Fruit fly (Drosophila melanogaster): ENCODE data around the gene borr.
A peak's percentile ranks its signal among the peaks of the same experiment; 100 is the strongest.

borr gene

DNA sequence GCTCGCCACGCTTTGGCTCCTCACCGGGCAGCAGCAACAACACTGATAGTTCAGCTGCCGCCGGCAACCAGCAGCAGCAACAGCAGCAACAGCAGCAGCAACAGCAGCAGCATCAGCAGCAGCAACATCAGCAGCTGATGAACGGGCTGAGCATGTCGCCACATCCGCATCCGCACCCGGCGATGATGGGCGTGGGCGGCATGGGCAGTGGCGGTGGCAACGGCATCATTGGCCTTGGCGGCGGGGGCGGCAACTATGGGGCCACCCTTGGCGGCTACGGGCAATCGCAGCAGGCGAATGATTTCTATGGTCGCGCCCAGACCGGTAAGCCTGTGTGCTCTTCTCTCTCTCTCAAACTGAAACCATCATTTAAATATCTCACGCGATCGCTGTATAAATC is 8.7 kb downstream of the borr start:
- no peak for TF ChIP-seq CG6276 (GFP tag; optimal IDR thresholded peaks at IDR 0.05)
- no peak for TF ChIP-seq svp (GFP tag)
- no peak for TF ChIP-seq CG1621 (tag; optimal IDR thresholded peaks at IDR 0.05)
- no peak for TF ChIP-seq Gug (GFP tag; IDR thresholded peaks at IDR 0.05)
- TF ChIP-seq CG9139 (GFP tag; optimal IDR thresholded peaks at IDR 0.05), result no peak
- TF ChIP-seq OdsH (GFP tag; optimal IDR thresholded peaks at IDR 0.05), result no peak
- TF ChIP-seq cyc (GFP tag; optimal IDR thresholded peaks at IDR 0.05), result no peak
- TF ChIP-seq Sox14 (GFP tag; optimal IDR thresholded peaks at IDR 0.05), result no peak
- TF ChIP-seq ss (GFP tag; optimal IDR thresholded peaks at IDR 0.05), result no peak

DNA sequence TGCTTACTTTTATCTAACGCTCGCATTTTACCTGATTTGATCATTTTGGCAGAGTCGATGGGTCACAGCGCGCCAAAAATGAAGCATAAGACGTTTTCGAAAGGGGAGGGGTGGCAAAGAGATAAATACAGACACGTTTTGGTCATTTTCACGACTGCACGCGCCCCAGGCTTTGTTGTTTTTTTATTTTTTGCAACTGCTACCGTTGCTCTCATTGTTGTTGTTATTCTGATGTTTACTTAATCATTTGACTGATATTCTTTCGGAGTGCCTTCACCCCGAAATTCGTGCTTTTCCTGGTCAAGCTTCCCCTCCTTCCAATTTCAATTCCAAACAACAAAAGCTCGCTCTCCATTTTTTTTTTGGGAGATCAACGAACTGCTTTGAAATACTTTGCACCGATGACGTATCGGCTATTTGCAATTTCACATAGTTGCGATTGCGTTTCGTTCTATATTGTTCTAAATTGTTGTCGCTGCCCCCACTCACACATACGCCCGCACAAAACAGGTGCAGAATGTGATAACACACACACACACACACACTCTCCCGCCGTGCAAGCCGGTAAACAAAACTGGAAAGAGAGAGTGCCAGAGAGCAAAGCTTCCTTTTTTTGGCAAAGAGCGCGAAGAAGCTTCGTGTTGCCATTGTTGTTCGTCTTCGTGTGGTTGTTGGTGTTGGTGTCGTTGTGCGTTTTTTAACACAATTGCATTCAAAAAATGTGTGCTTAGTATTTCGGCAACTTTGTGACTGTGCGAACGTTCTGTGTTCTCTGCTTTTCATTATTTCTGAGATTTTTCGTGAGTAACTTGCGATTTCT is 15.5 kb downstream of the borr start:
- no peak for TF ChIP-seq CG6808 (GFP tag; optimal IDR thresholded peaks at IDR 0.05)
- peak; percentile 6 for TF ChIP-seq Eip78C (GFP tag)
- no peak for TF ChIP-seq Ets96B (tag; optimal IDR thresholded peaks at IDR 0.05)
- peak; percentile 35 for TF ChIP-seq CG6854 (GFP tag; optimal IDR thresholded peaks at IDR 0.05)
- TF ChIP-seq Lpt (GFP tag; optimal IDR thresholded peaks at IDR 0.05), result no peak
- TF ChIP-seq vri (GFP tag; optimal IDR thresholded peaks at IDR 0.05), result peak; percentile 91
- TF ChIP-seq Eip93F (GFP tag; optimal IDR thresholded peaks at IDR 0.05), result peak; percentile 13
- TF ChIP-seq svp (GFP tag), result peak; percentile 87
- TF ChIP-seq CG9139 (GFP tag; optimal IDR thresholded peaks at IDR 0.05), result no peak
- TF ChIP-seq Ets21C (GFP tag; optimal IDR thresholded peaks at IDR 0.05), result no peak
- TF ChIP-seq dsx (GFP tag; optimal IDR thresholded peaks at IDR 0.05; ENCODE audit: poor library complexity, severe bottlenecking), result peak; percentile 6
- TF ChIP-seq Met (GFP tag; optimal IDR thresholded peaks at IDR 0.05), result peak; percentile 47
- no peak for TF ChIP-seq Blimp-1 (GFP tag; optimal IDR thresholded peaks at IDR 0.05)
- peak; percentile 4 for TF ChIP-seq esn (GFP tag; optimal IDR thresholded peaks at IDR 0.05)
- no peak for TF ChIP-seq CG10631 (GFP tag; optimal IDR thresholded peaks at IDR 0.05)
- no peak for TF ChIP-seq CG34406 (GFP tag; optimal IDR thresholded peaks at IDR 0.05)
- no peak for TF ChIP-seq CG7368 (GFP tag; optimal IDR thresholded peaks at IDR 0.05)
- TF ChIP-seq ss (GFP tag; optimal IDR thresholded peaks at IDR 0.05), result no peak

- no peak for TF ChIP-seq CG1621 (tag; optimal IDR thresholded peaks at IDR 0.05)
- TF ChIP-seq CG32006 (GFP tag; optimal IDR thresholded peaks at IDR 0.05), result no peak
- no peak for TF ChIP-seq ss (GFP tag; optimal IDR thresholded peaks at IDR 0.05)
- no peak for TF ChIP-seq CG10669 (GFP tag; optimal IDR thresholded peaks at IDR 0.05)
Measured at dm6 chr2L:9236404-9236803, 16.5 kb downstream of the borr start.

- peak; percentile 38; the same call in 1 of the 2 replicates for TF ChIP-seq CG15336 (GFP tag; IDR thresholded peaks at IDR 0.05)
- TF ChIP-seq CG8632 (GFP tag; optimal IDR thresholded peaks at IDR 0.05), result peak; percentile 44
- no peak for TF ChIP-seq CG10669 (GFP tag; optimal IDR thresholded peaks at IDR 0.05)
- peak; percentile 50 for TF ChIP-seq Hr39 (GFP tag; optimal IDR thresholded peaks at IDR 0.05)
- peak; percentile 87 for TF ChIP-seq svp (GFP tag)
- TF ChIP-seq pdm3 (GFP tag; optimal IDR thresholded peaks at IDR 0.05), result no peak
- peak; percentile 48 for TF ChIP-seq achi (GFP tag; optimal IDR thresholded peaks at IDR 0.05)
- TF ChIP-seq ss (GFP tag; optimal IDR thresholded peaks at IDR 0.05), result no peak
- peak; percentile 37 for TF ChIP-seq Eip93F (GFP tag; optimal IDR thresholded peaks at IDR 0.05)
- TF ChIP-seq Sox15 (GFP tag; optimal IDR thresholded peaks at IDR 0.05), result peak; percentile 30
- TF ChIP-seq CG11762 (GFP tag; optimal IDR thresholded peaks at IDR 0.05; ENCODE audit: insufficient read depth), result no peak
- TF ChIP-seq Met (GFP tag; optimal IDR thresholded peaks at IDR 0.05), result peak; percentile 71
- TF ChIP-seq CG11294 (GFP tag; IDR thresholded peaks at IDR 0.05), result no peak
- no peak for TF ChIP-seq dsx (GFP tag; optimal IDR thresholded peaks at IDR 0.05; ENCODE audit: poor library complexity, severe bottlenecking)
- TF ChIP-seq net (GFP tag; optimal IDR thresholded peaks at IDR 0.05), result peak; percentile 20
- peak; percentile 27 for TF ChIP-seq Eip75B (GFP tag; optimal IDR thresholded peaks at IDR 0.05)
- TF ChIP-seq CG6276 (GFP tag; optimal IDR thresholded peaks at IDR 0.05), result no peak
- TF ChIP-seq fd85E (GFP tag; optimal IDR thresholded peaks at IDR 0.05), result no peak
- TF ChIP-seq CG1621 (tag; optimal IDR thresholded peaks at IDR 0.05), result no peak
- TF ChIP-seq Ets96B (tag; optimal IDR thresholded peaks at IDR 0.05), result no peak
- TF ChIP-seq CG7368 (GFP tag; optimal IDR thresholded peaks at IDR 0.05), result peak; percentile 46
- TF ChIP-seq CG6854 (GFP tag; optimal IDR thresholded peaks at IDR 0.05), result no peak
- no peak for TF ChIP-seq dac (GFP tag; optimal IDR thresholded peaks at IDR 0.05)
- TF ChIP-seq Hr38 (GFP tag; optimal IDR thresholded peaks at IDR 0.05), result no peak
- TF ChIP-seq fkh (GFP tag; optimal IDR thresholded peaks at IDR 0.05), result no peak
- no peak for TF ChIP-seq Gug (GFP tag; IDR thresholded peaks at IDR 0.05)
- no peak for TF ChIP-seq CG32006 (GFP tag; optimal IDR thresholded peaks at IDR 0.05)
- TF ChIP-seq cyc (GFP tag; optimal IDR thresholded peaks at IDR 0.05), result peak; percentile 60
- TF ChIP-seq CG6808 (GFP tag; optimal IDR thresholded peaks at IDR 0.05), result no peak
- no peak for TF ChIP-seq spab (GFP tag; optimal IDR thresholded peaks at IDR 0.05)
- peak; percentile 25 for TF ChIP-seq Sox14 (GFP tag; optimal IDR thresholded peaks at IDR 0.05)
Measured at dm6 chr2L:9235556-9236001, 17.3 kb downstream of the borr start.
